Worm (Caenorhabditis elegans) whole organism, L4 larva: Measurements from ENCODE around the gene Y110A2AL.9.

Source experiments
- D1046.2 ChIP-seq: fragments of 200-800 bp; sonication (Bioruptor generic); IDR thresholded peaks from 2 replicates; pipeline ENCODE4 v1.3.6; 2022; ENCODE audit warnings: missing genetic modification characterization, missing compliant biosample characterization
- F44E2.7 ChIP-seq: fragments of 200-800 bp; sonication (Bioruptor generic); IDR thresholded peaks from 2 replicates; pipeline ENCODE4 v2.1.2; 2022; ENCODE audit warnings: missing genetic modification characterization, missing compliant biosample characterization
- Y105C5A.15 ChIP-seq: fragments of 200-800 bp; sonication (Bioruptor generic); IDR thresholded peaks from 2 replicates; pipeline ENCODE4 v1.3.6; 2022; ENCODE audit warnings: missing genetic modification characterization, missing compliant biosample characterization
- aha-1 ChIP-seq: fragments of 150-350 bp; peaks from one replicate; lab custom pipeline; 2014; ENCODE audit warnings: missing biosample characterization, missing genetic modification characterization
- ama-1 ChIP-seq: fragments of 150-350 bp; optimal IDR thresholded peaks from 2 replicates; lab custom pipeline; 2014; ENCODE audit warnings: inconsistent platforms, mixed read lengths
- ceh-28 ChIP-seq: fragments of 150-350 bp; optimal IDR thresholded peaks from 2 replicates; lab custom pipeline; 2014; ENCODE audit warnings: missing biosample characterization, missing genetic modification reagents, missing genetic modification characterization
- ceh-62 ChIP-seq: sonication (generic microtip); optimal IDR thresholded peaks from 2 replicates; lab custom pipeline; 2017; ENCODE audit warnings: missing biosample characterization, missing genetic modification characterization
- ceh-82 ChIP-seq: sonication (generic microtip); optimal IDR thresholded peaks from 2 replicates; lab custom pipeline; 2017; ENCODE audit warnings: missing biosample characterization, missing genetic modification characterization
- daf-19 ChIP-seq: fragments of 200-800 bp; sonication (Bioruptor generic); conservative IDR thresholded peaks from 2 replicates; pipeline ENCODE4 v1.3.6; 2022; ENCODE audit warnings: missing genetic modification characterization, missing compliant biosample characterization
- dmd-9 ChIP-seq: fragments of 200-800 bp; sonication (Bioruptor generic); IDR thresholded peaks from 2 replicates; pipeline ENCODE4 v1.3.6; 2022; ENCODE audit warnings: missing genetic modification reagents, missing genetic modification characterization, missing compliant biosample characterization
- dpl-1 ChIP-seq: fragments of 150-350 bp; optimal IDR thresholded peaks from 2 replicates; lab custom pipeline; 2014; ENCODE audit warnings: missing biosample characterization, missing genetic modification reagents, missing genetic modification characterization
- egl-43 ChIP-seq: fragments of 200-800 bp; sonication (Bioruptor generic); IDR thresholded peaks from 2 replicates; pipeline ENCODE4 v1.3.6; 2022; ENCODE audit warnings: missing genetic modification reagents, missing genetic modification characterization, missing compliant biosample characterization
- fos-1 ChIP-seq: fragments of 150-350 bp; optimal IDR thresholded peaks from 2 replicates; lab custom pipeline; 2014; ENCODE audit warnings: missing biosample characterization, missing genetic modification characterization
- gei-8 ChIP-seq: fragments of 200-800 bp; sonication (Bioruptor generic); optimal IDR thresholded peaks from 2 replicates; lab custom pipeline; 2018; ENCODE audit warnings: mild to moderate bottlenecking, missing genetic modification characterization, missing compliant biosample characterization
- hmg-1.1 ChIP-seq: fragments of 200-800 bp; sonication (Bioruptor generic); IDR thresholded peaks from 2 replicates; pipeline ENCODE4 v1.3.6; 2022; ENCODE audit warnings: missing genetic modification reagents, missing genetic modification characterization, missing compliant biosample characterization
- lin-15B ChIP-seq: fragments of 150-350 bp; sonication (generic microtip); optimal IDR thresholded peaks from 3 replicates; lab custom pipeline; 2014; ENCODE audit warnings: missing biosample characterization, missing genetic modification characterization
- lir-3 ChIP-seq: sonication (generic microtip); optimal IDR thresholded peaks from 2 replicates; lab custom pipeline; 2016; ENCODE audit warnings: mild to moderate bottlenecking, missing genetic modification characterization, missing compliant biosample characterization
- lsy-2 ChIP-seq, 2 experiments: fragments of 150-350 bp in 1 of 2; sonication (generic microtip) in 1 of 2; optimal IDR thresholded peaks; 2 replicates each; lab custom pipeline; 2014 to 2017; ENCODE audit warnings: missing biosample characterization in 2 of 2, missing genetic modification characterization in 2 of 2
- mdt-29 ChIP-seq: fragments of 200-800 bp; sonication (Bioruptor generic); IDR thresholded peaks from 2 replicates; pipeline ENCODE4 v1.3.6; 2022; ENCODE audit warnings: missing genetic modification reagents, missing genetic modification characterization, missing compliant biosample characterization
- mep-1 ChIP-seq: fragments of 150-350 bp; sonication (generic microtip); optimal IDR thresholded peaks from 3 replicates; lab custom pipeline; 2014; ENCODE audit warnings: missing biosample characterization, missing genetic modification characterization
- mes-2 ChIP-seq: sonication (generic microtip); optimal IDR thresholded peaks from 2 replicates; lab custom pipeline; 2016; ENCODE audit warnings: missing genotype, mild to moderate bottlenecking, missing genetic modification characterization, missing compliant biosample characterization; ENCODE audit not compliant: poor library complexity, severe bottlenecking
- mxl-3 ChIP-seq: fragments of 200-800 bp; sonication (Bioruptor generic); optimal IDR thresholded peaks from 2 replicates; lab custom pipeline; 2018; ENCODE audit warnings: mild to moderate bottlenecking, missing genetic modification characterization, missing compliant biosample characterization
- nhr-102 ChIP-seq: sonication (generic microtip); optimal IDR thresholded peaks from 2 replicates; lab custom pipeline; 2016; ENCODE audit warnings: mild to moderate bottlenecking, missing genetic modification characterization, moderate library complexity, missing compliant biosample characterization
- nhr-25 ChIP-seq: sonication (generic microtip); optimal IDR thresholded peaks from 2 replicates; lab custom pipeline; 2017; ENCODE audit warnings: missing genetic modification characterization, mild to moderate bottlenecking, missing compliant biosample characterization, antibody characterized with exemption, moderate library complexity, borderline replicate concordance; ENCODE audit not compliant: insufficient read depth
- nhr-48 ChIP-seq: sonication (generic microtip); optimal IDR thresholded peaks from 2 replicates; lab custom pipeline; 2016; ENCODE audit warnings: mild to moderate bottlenecking, missing genetic modification characterization, missing compliant biosample characterization
- pqm-1 ChIP-seq: sonication (generic microtip); optimal IDR thresholded peaks from 2 replicates; lab custom pipeline; 2017; ENCODE audit warnings: missing biosample characterization, missing genetic modification characterization
- sdz-12 ChIP-seq: fragments of 200-800 bp; sonication (Bioruptor generic); optimal IDR thresholded peaks from 2 replicates; lab custom pipeline; 2018; ENCODE audit warnings: mild to moderate bottlenecking, missing genetic modification characterization, missing compliant biosample characterization
- set-16 ChIP-seq: fragments of 200-800 bp; sonication (Bioruptor generic); IDR thresholded peaks from 2 replicates; pipeline ENCODE4 v1.3.6; 2022; ENCODE audit warnings: missing genetic modification reagents, missing genetic modification characterization, missing compliant biosample characterization
- snpc-1.2 ChIP-seq: fragments of 200-800 bp; sonication (Bioruptor generic); IDR thresholded peaks from 2 replicates; pipeline ENCODE4 v1.3.6; 2022; ENCODE audit warnings: missing genetic modification reagents, missing genetic modification characterization, missing compliant biosample characterization
- spr-1 ChIP-seq: sonication (generic microtip); optimal IDR thresholded peaks from 2 replicates; lab custom pipeline; 2016; ENCODE audit warnings: mild to moderate bottlenecking, missing genetic modification characterization, missing compliant biosample characterization
- tra-1 ChIP-seq: fragments of 200-800 bp; sonication (Bioruptor generic); IDR thresholded peaks from 2 replicates; pipeline ENCODE4 v1.3.6; 2022; ENCODE audit warnings: missing genetic modification reagents, missing genetic modification characterization, missing compliant biosample characterization
- unc-130 ChIP-seq: sonication (generic microtip); optimal IDR thresholded peaks from 2 replicates; lab custom pipeline; 2016; ENCODE audit warnings: missing genetic modification reagents, missing genetic modification characterization, missing compliant biosample characterization
- unc-39 ChIP-seq: sonication (generic microtip); optimal IDR thresholded peaks from 2 replicates; lab custom pipeline; 2017; ENCODE audit warnings: missing biosample characterization, missing genetic modification characterization

Gene Y110A2AL.9

DNA sequence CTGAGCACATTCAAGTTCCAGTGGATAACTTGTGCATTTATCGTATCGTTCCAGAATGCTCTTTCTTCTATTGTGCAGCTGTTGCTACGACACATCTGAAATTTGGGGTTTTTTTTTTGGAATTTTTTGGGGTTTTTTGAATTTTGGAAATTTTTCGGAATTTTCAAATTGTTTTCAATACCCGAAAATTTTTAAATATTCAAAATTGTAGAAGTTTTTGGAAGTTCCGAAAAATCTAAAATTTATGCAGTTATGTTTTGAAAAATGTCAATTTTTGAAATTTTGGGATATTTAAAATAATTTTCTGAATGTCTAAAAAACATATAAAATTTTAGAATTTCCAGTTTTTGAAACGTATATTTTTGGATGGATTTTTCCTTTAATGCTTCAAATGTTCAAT, 5.4 kb upstream of the Y110A2AL.9 start, which contains the start of gene Y110A2AL.10:
TSS of gene Y110A2AL.10 (minus strand) at position 101 of the 400 bp plus-strand sequence.
- TF ChIP-seq pqm-1 (tag; lab: Kevin White, UChicago) = no peak
- no peak for TF ChIP-seq unc-39
- TF ChIP-seq nhr-48 (tag; lab: Kevin White, UChicago) = no peak
- no peak for TF ChIP-seq dpl-1 (GFP tag; lab: Kevin White, UChicago)
- no peak for TF ChIP-seq lir-3 (tag; lab: Kevin White, UChicago)
- no peak for TF ChIP-seq mdt-29
- no peak for TF ChIP-seq lin-15B
- no peak for TF ChIP-seq unc-130 (GFP tag; lab: Kevin White, UChicago)
- TF ChIP-seq, all 104 proteins: peak for 0

DNA sequence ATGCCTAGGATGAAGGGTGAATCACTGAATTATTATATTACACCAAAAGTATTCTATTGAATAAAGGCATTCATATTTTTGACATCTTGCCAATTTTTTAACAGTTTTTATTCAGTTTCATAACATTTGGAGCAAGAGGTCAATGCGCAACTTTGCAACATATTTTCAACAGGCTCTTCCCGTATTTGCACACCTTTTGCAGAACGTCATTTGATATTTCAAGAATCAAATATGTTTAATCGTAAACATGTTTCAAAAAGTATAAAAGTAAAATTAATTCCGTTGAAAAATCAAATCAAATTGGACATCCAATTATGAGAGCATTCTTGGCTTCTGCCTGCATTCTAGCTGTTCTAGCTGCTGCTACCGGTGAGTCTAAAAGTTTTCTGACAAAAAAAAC, 1.3 kb upstream of the Y110A2AL.9 start, which contains the start of gene Y110A2AL.2:
TSS of gene Y110A2AL.2 (plus strand) at position 301 of the 400 bp plus-strand sequence.
- TF ChIP-seq ama-1 (no peak), egl-43 (GFP tag; lab: Robert Waterston, UW) (no peak), nhr-102 (tag; lab: Kevin White, UChicago) (no peak), ceh-62 (no peak), mep-1 (tag; lab: Kevin White, UChicago) (no peak), unc-39 (no peak), mes-2 (tag; lab: Kevin White, UChicago) (no peak), daf-19 (GFP tag; lab: Robert Waterston, UW) (no peak), Y105C5A.15 (GFP tag; lab: Robert Waterston, UW) (no peak)
- TF ChIP-seq, all 104 proteins: peak for 0

ce11 chrII:2865355-2865754, 1.1 kb downstream of the Y110A2AL.9 start:
- 0 out of 2 replicates have a peak, but pooled peaks have one; percentile 28 for TF ChIP-seq D1046.2 (GFP tag; lab: Robert Waterston, UW)
- peak; percentile 15 for TF ChIP-seq aha-1 (tag; lab: Kevin White, UChicago)
- no peak for TF ChIP-seq F44E2.7 (GFP tag; lab: Robert Waterston, UW)
- TF ChIP-seq set-16 (GFP tag; lab: Robert Waterston, UW) = peak; percentile 66
- no peak for TF ChIP-seq sdz-12 (GFP tag; lab: Kevin White, UChicago)
- TF ChIP-seq, all 104 proteins: peak for 3

ce11 chrII:2864229-2864628, 2.2 kb downstream of the Y110A2AL.9 start, which contains the start of gene Y110A2AL.5:
Gene Y110A2AL.5, plus strand, starts transcription at chrII:2864529.
- no peak for TF ChIP-seq spr-1 (tag; lab: Kevin White, UChicago)
- TF ChIP-seq gei-8 (GFP tag; lab: Kevin White, UChicago) = no peak
- no peak for TF ChIP-seq pqm-1 (tag; lab: Kevin White, UChicago)
- TF ChIP-seq dmd-9 (GFP tag; lab: Robert Waterston, UW) = no peak
- TF ChIP-seq lsy-2 (tag; optimal IDR thresholded peaks at IDR 0.05; lab: Kevin White, UChicago) = no peak
- TF ChIP-seq hmg-1.1 (GFP tag; lab: Robert Waterston, UW) = no peak
- TF ChIP-seq ceh-28 (tag; lab: Kevin White, UChicago) = no peak
- no peak for TF ChIP-seq tra-1
- TF ChIP-seq lin-15B = no peak
- TF ChIP-seq D1046.2 (GFP tag; lab: Robert Waterston, UW) = no peak
- TF ChIP-seq nhr-25 (tag; lab: Kevin White, UChicago) = no peak
- no peak for TF ChIP-seq set-16 (GFP tag; lab: Robert Waterston, UW)
- TF ChIP-seq unc-39 = no peak
- TF ChIP-seq snpc-1.2 (GFP tag; lab: Robert Waterston, UW) = no peak
- no peak for TF ChIP-seq mxl-3
- no peak for TF ChIP-seq fos-1 (tag; lab: Kevin White, UChicago)
- TF ChIP-seq ceh-82 (tag; lab: Kevin White, UChicago) = no peak

DNA sequence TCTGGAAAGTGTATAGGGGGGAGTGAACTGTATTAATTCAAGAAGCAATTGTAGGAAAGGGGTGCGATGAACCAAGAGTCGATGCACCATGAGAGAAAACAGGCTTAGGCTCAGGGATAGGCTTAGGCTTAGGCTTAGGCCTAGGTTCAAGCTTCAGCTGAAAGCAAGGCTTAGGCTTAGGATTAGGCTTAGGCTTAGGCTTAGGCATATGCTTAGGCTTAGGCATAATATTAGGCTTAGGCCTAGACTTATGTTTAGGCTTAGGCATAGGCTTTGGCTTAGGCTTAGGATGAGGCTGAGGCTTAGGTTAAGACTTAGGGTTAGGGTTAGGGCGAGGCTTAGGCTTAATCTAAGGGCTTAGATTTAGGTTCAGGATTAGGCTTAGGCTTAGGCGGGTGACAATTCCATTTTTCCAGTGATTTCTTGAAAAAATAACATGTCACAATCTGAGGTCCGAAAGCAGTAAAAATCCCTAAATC, 3.8 kb downstream of the Y110A2AL.9 start:
- no peak for TF ChIP-seq Y105C5A.15 (GFP tag; lab: Robert Waterston, UW)
- peak; percentile 92 for TF ChIP-seq aha-1 (tag; lab: Kevin White, UChicago)
- TF ChIP-seq, all 104 proteins: peak for 1
